Fruit fly (Drosophila melanogaster): ENCODE results near the gene CG14104.

DNA sequence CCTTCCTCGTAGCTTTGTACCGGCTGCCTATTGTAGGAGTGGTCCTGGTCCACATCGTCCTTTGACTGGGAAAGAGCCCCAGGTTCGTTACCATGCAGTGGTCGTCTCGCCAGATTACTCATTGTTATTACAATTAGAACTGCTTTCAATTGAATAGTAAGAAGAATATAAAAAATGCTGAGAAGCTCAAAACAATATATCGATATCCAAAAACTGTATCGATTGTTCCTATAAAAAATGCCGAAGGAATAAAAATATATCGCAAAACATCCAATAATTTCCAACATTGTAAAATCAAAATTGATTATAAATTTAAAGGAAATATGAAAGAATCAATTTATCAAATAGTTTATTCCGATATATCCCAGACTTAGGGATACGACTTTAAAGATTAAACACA lies 2.1 kb downstream of the CG14104 start, which contains the start of the genes TORIP and Ccdc58:
- TF ChIP-seq Dll (optimal IDR thresholded peaks at IDR 0.05) (no peak), pan (optimal IDR thresholded peaks at IDR 0.05) (no peak), psq (optimal IDR thresholded peaks at IDR 0.05) (no peak), CG8478 (optimal IDR thresholded peaks at IDR 0.05) (no peak), usp (GFP tag; optimal IDR thresholded peaks at IDR 0.05) (no peak), EcR (GFP tag; optimal IDR thresholded peaks at IDR 0.05) (no peak)
